Fruit fly (Drosophila melanogaster): ENCODE measurements around the gene Hsp27.

Gene Hsp27

DNA sequence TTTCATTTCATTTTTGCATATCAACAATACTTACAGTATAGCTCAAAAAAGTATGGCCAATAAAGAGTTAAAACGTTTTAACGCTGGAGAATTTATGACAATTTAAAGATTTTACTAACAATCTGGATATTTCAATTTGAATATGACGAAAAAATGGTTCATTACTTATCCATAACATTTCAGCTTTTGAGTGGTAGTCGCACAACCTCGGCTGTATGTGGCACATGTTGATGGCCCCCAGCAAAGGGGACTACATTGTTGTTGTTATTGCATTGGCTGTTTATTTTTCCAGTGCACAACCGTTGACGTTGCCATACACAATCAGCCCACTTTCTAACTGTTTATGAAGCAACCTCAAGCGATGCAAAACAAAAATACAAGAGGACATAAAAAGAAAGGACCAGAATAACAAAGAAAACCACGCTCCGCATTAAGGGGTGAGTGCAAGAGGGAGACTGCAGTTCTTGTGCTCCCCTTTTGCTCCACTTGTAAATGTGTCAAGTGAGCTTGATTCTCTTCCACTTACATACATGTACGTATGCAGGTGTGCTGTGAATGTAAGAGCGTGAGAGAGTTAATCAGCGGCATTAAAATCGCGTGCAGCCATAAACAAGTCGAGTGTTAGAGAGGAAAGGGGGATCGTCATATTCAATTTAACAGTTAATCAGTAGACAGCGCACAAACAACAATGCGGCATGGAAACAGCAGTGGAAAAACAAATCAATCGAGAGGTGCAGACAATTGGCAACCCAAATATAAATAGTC, 36.4 kb downstream of the Hsp27 start (continued):
- peak; percentile 24; the same call in 2 of the 3 replicates for TF ChIP-seq CG14050 (GFP tag; IDR thresholded peaks at IDR 0.05)
- TF ChIP-seq D19A (tag; optimal IDR thresholded peaks at IDR 0.05): peak; percentile 47
- peak; percentile 85 for TF ChIP-seq CG11696 (GFP tag; IDR thresholded peaks at IDR 0.05)

- no peak for TF ChIP-seq CG43689 (GFP tag; IDR thresholded peaks at IDR 0.05)
- TF ChIP-seq ttk (GFP tag; IDR thresholded peaks at IDR 0.05): no peak
- peak in 1 of 2 experiments; percentile 52 for TF ChIP-seq Pdp1 (GFP tag; optimal IDR thresholded peaks at IDR 0.05)
- TF ChIP-seq Myb (GFP tag; optimal IDR thresholded peaks at IDR 0.05): no peak
- no peak for TF ChIP-seq H15 (GFP tag; IDR thresholded peaks at IDR 0.05)
- no peak for TF ChIP-seq CG2202 (tag; optimal IDR thresholded peaks at IDR 0.05)
- TF ChIP-seq grn (GFP tag; optimal IDR thresholded peaks at IDR 0.05): no peak
- peak; percentile 39 for TF ChIP-seq grau (tag; optimal IDR thresholded peaks at IDR 0.05)
- no peak for TF ChIP-seq CG8765 (GFP tag; IDR thresholded peaks at IDR 0.05)
- no peak for TF ChIP-seq CG1233 (GFP tag; optimal IDR thresholded peaks at IDR 0.05)
- TF ChIP-seq Hsf (GFP tag; optimal IDR thresholded peaks at IDR 0.05): no peak
- no peak for TF ChIP-seq CG18599 (GFP tag; optimal IDR thresholded peaks at IDR 0.05)
- TF ChIP-seq CG32767 (GFP tag; IDR thresholded peaks at IDR 0.05): no peak
Measured at dm6 chr3L:9420819-9421130, 36.9 kb downstream of the Hsp27 start.

dm6 chr3L:9421621-9422020, 37.8 kb downstream of the Hsp27 start:
- peak; percentile 98 for TF ChIP-seq p53 (GFP tag; optimal IDR thresholded peaks at IDR 0.05)
- peak; percentile 77 for TF ChIP-seq ac (GFP tag; optimal IDR thresholded peaks at IDR 0.05)
- TF ChIP-seq Chrac-16 (GFP tag; optimal IDR thresholded peaks at IDR 0.05): no peak
- TF ChIP-seq CoRest (tag; optimal IDR thresholded peaks at IDR 0.05): no peak
- TF ChIP-seq tll (GFP tag; optimal IDR thresholded peaks at IDR 0.05): peak in 1 of 2 experiments; percentile 20

dm6 chr3L:9422135-9422534, 38.3 kb downstream of the Hsp27 start:
- TF ChIP-seq CG15479 (GFP tag; optimal IDR thresholded peaks at IDR 0.05) (peak; percentile 59), cad (GFP tag; optimal IDR thresholded peaks at IDR 0.05) (peak; percentile 13), NK7.1 (GFP tag; optimal IDR thresholded peaks at IDR 0.05) (no peak)

- TF ChIP-seq Adf1 (GFP tag; IDR thresholded peaks at IDR 0.05) (peak; percentile 87), usp (GFP tag; optimal IDR thresholded peaks at IDR 0.05) (no peak), ssp (GFP tag; IDR thresholded peaks at IDR 0.05) (peak; percentile 92), TFAM (GFP tag; optimal IDR thresholded peaks at IDR 0.05) (peak; percentile 92), CG3838 (GFP tag; optimal IDR thresholded peaks at IDR 0.05) (peak; percentile 97), NK7.1 (GFP tag; optimal IDR thresholded peaks at IDR 0.05) (peak; percentile 97), Ets65A (GFP tag) (peak; percentile 100), CG10209 (GFP tag; optimal IDR thresholded peaks at IDR 0.05) (peak; percentile 99), CG15011 (GFP tag; optimal IDR thresholded peaks at IDR 0.05) (peak; percentile 98), hth (optimal IDR thresholded peaks at IDR 0.05) (no peak), kah (GFP tag; optimal IDR thresholded peaks at IDR 0.05) (peak; percentile 97), CG17802 (tag; optimal IDR thresholded peaks at IDR 0.05) (peak; percentile 90), pho (GFP tag; optimal IDR thresholded peaks at IDR 0.05) (peak; percentile 98), ato (GFP tag; IDR thresholded peaks at IDR 0.05; ENCODE audit: partially characterized antibody) (no peak), CG9609 (GFP tag; optimal IDR thresholded peaks at IDR 0.05) (peak; percentile 97), unpg (GFP tag; optimal IDR thresholded peaks at IDR 0.05) (peak; percentile 99), Hey (tag; optimal IDR thresholded peaks at IDR 0.05) (peak; percentile 79), Side (GFP tag; optimal IDR thresholded peaks at IDR 0.05) (peak; percentile 95), eyg (GFP tag; optimal IDR thresholded peaks at IDR 0.05) (peak; percentile 98), exex (tag; optimal IDR thresholded peaks at IDR 0.05) (peak; percentile 94)
Measured at dm6 chr3L:9422636-9423419, 39.0 kb downstream of the Hsp27 start, which contains the start of gene aay. Gene aay, plus strand, starts transcription at chr3L:9423253.
